Fruit fly (Drosophila melanogaster) whole organism: ENCODE results near the gene CG44158.

Experiments used
- CG8478 ChIP-seq: fragments of >200 bp; optimal IDR thresholded peaks from 2 replicates; lab custom pipeline; 2018; ENCODE audit warnings: inconsistent platforms
- Dll ChIP-seq: fragments of >200 bp; optimal IDR thresholded peaks from 2 replicates; lab custom pipeline; 2017
- EcR ChIP-seq, 2 experiments: fragments of >200 bp; optimal IDR thresholded peaks; 2 replicates each; lab custom pipeline; 2017; ENCODE audit warnings: missing biosample characterization in 2 of 2, missing genetic modification characterization in 2 of 2, missing genetic modification reagents in 2 of 2
- pan ChIP-seq: fragments of >200 bp; optimal IDR thresholded peaks from 2 replicates; lab custom pipeline; 2017
- psq ChIP-seq: fragments of >200 bp; optimal IDR thresholded peaks from 2 replicates; lab custom pipeline; 2017
- usp ChIP-seq: fragments of >200 bp; optimal IDR thresholded peaks from 2 replicates; lab custom pipeline; 2017; ENCODE audit warnings: missing biosample characterization, missing genetic modification characterization, mixed read lengths

The CG44158 gene

DNA sequence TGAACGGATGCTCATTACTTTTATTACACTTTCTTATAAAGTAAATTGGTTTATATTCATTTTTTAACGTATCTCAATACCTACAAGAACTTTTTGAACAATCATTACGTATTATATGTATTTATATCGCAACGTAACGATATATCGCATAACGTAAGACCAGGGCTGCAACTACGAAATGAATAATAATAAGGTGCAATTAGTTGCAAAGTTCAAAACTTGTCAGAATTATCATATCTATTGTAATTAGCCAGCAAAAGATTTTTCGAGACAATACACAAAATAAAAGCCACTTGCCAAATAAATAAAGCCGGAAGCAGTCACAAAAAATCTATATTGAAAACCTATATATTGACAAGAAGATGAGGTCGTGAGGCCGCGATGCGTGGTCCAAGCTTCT, 6.7 kb downstream of the CG44158 start:
- TF ChIP-seq EcR (GFP tag; optimal IDR thresholded peaks at IDR 0.05; lab: Kevin White, UChicago) (no peak), CG8478 (lab: Kevin White, UChicago) (no peak), Dll (lab: Kevin White, UChicago) (no peak), usp (GFP tag; lab: Kevin White, UChicago) (no peak), pan (lab: Kevin White, UChicago) (no peak), psq (lab: Kevin White, UChicago) (no peak)

DNA sequence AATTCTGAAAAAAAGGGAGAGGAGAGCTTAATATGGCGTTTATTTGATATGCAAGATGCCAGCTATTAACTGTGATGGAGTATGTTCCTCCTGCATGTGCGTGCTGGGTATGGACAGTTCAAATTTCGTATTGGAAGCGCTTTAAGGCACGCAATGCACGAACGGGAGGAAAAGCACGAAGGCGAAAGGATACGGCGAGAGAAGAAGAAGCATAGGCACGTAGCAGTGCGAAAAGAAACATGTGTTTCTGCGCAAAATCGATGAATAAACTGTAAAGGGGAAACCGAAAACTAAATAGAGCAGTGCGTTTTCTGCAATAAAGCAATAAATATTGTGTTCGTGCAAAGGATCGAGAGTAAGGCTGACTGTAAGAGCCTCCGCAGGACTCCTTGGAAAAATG, 7.3 kb downstream of the CG44158 start, which contains the start of gene CG14314:
TSS of gene CG14314 (plus strand) at position 243 of the 400 bp plus-strand sequence.
- TF ChIP-seq Dll (lab: Kevin White, UChicago): no peak
- TF ChIP-seq EcR (GFP tag; optimal IDR thresholded peaks at IDR 0.05; lab: Kevin White, UChicago): no peak
- no peak for TF ChIP-seq CG8478 (lab: Kevin White, UChicago)
- TF ChIP-seq usp (GFP tag; lab: Kevin White, UChicago): no peak
- TF ChIP-seq psq (lab: Kevin White, UChicago): no peak
- TF ChIP-seq pan (lab: Kevin White, UChicago): no peak

DNA sequence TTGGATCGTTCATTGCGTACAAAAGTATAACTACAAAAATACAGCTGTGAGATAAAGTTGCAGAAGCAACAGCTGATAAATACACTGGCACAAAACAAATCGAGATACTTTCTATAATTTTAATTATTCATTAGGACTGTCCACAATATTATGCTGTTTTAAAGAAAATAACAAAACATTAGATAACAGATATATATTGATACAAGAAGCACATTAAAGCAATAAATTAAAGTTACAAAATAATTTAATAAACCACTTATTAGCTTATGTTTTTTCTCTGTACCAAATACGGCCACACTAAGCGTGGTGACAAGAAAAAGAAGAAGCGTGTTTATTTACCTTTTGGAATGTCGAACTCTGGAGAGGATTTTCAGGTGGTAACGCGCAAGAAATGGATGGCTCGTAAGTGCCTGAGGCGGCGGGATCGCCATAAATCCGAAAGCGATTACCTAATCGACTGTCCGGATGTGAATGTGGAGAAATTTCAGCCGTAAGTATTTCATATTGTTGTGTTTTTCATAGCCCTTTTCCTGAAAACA, 11.7 kb downstream of the CG44158 start, which contains the start of the genes CG7988 and CG7183:
TSS of gene CG7988 (plus strand) at position 316 of the 539 bp plus-strand sequence.
TSS of gene CG7183 (minus strand) at position 489 of the 539 bp plus-strand sequence.
- no peak for TF ChIP-seq psq (lab: Kevin White, UChicago)
- no peak for TF ChIP-seq EcR (GFP tag; optimal IDR thresholded peaks at IDR 0.05; lab: Kevin White, UChicago)
- TF ChIP-seq pan (lab: Kevin White, UChicago): no peak
- TF ChIP-seq usp (GFP tag; lab: Kevin White, UChicago): no peak
- TF ChIP-seq Dll (lab: Kevin White, UChicago): no peak
- TF ChIP-seq CG8478 (lab: Kevin White, UChicago): no peak

DNA sequence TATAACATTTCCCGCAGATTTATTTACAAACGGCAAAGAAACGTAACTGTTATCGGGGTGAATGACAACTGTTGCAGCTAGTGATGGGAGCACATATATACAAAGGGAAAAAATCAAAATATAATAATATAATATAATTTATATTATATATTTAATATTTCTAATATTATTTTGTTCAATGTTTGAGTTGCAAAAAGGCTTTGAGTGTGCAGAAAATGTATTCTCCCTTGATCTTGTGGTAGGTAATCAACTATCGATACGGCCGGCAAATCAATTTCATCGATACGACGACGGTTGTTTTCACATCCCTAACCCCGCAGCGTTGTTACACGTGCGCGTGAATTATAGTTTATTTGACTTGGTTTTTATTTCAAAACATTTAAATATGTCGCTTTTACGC, 14.9 kb downstream of the CG44158 start, which contains the start of the genes mTerf5 and Non3:
TSS of gene mTerf5 (minus strand) at position 249 of the 400 bp plus-strand sequence.
TSS of gene Non3 (plus strand) at position 289 of the 400 bp plus-strand sequence.
- TF ChIP-seq EcR (GFP tag; optimal IDR thresholded peaks at IDR 0.05; lab: Kevin White, UChicago): no peak
- no peak for TF ChIP-seq usp (GFP tag; lab: Kevin White, UChicago)
- no peak for TF ChIP-seq psq (lab: Kevin White, UChicago)
- TF ChIP-seq CG8478 (lab: Kevin White, UChicago): no peak

DNA sequence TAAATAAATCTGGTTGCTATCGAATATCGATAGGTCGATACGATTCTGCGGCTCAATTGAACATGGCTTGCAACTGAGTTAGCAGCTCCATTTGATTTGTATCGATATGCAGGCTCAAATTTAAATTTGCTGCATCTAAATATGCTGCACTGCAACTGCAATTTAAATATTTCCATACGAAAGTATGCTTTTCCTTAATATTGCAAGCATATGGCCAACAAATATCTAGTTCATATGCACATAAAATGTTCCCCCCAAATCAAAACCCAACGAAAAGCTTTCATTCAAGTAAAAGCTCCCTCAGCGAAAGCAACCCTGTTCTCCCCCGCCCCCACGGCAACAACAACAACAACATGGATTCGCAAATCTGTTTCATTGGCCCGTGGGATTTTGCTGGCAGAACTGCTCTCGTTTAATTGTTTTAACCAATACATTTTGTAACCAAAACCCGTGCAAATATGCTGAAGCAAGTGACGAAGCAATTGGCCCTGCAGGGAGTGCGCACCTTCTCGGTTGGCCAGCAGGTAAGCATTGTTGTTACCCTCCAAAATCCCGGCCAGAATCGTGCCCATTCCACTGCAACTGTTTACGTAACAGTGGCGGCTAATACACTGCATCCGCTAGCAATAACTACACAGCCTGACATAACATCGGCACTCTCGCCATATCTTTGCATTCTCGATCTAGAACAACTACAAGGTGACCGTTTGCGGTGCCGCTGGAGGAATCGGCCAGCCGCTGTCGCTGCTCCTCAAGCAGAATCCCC, 17.6 kb downstream of the CG44158 start, which contains the start of the genes CG7168 and Mdh2:
TSS of gene CG7168 (minus strand) at position 40 of the 766 bp plus-strand sequence.
TSS of gene Mdh2 (plus strand) at position 354 of the 766 bp plus-strand sequence.
- TF ChIP-seq usp (GFP tag; lab: Kevin White, UChicago) (no peak), EcR (GFP tag; optimal IDR thresholded peaks at IDR 0.05; lab: Kevin White, UChicago) (no peak), psq (lab: Kevin White, UChicago) (no peak), Dll (lab: Kevin White, UChicago) (no peak), CG8478 (lab: Kevin White, UChicago) (no peak)

DNA sequence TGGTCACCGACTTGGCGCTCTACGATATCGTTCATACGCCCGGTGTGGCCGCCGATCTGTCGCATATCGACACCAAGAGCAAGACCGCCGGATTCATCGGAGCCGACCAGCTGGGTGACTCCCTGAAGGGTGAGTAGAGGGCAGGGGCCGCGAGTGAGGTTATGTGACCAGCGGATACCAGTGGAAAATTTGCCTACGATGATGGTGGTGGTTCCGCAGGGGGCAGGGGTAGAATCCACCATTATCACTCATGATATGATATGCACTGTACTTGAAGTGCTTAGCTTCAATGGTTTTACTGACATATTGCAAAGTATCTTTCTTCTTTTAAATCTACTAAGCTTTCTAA, 18.2 kb downstream of the CG44158 start:
- TF ChIP-seq pan (lab: Kevin White, UChicago): no peak
- no peak for TF ChIP-seq CG8478 (lab: Kevin White, UChicago)
- no peak for TF ChIP-seq EcR (GFP tag; optimal IDR thresholded peaks at IDR 0.05; lab: Kevin White, UChicago)
- TF ChIP-seq Dll (lab: Kevin White, UChicago): no peak
- no peak for TF ChIP-seq usp (GFP tag; lab: Kevin White, UChicago)
- TF ChIP-seq psq (lab: Kevin White, UChicago): no peak

DNA sequence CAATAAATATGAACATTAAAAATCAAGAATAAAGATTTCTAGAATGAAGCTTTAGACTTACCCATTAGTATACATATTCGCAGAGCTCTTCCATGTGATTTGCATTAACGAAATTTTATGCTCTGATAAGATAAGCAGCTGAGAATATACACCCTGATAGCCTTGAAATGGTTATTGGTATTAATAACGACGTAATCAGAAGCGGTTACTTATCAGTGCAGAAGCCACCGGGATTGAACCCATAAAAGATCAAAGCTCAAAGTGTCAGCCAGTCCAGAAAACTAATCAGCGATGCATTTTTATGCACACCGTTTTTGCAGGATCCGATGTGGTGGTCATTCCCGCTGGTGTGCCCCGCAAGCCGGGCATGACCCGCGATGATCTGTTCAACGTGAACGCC, 18.8 kb downstream of the CG44158 start:
- no peak for TF ChIP-seq psq (lab: Kevin White, UChicago)
- TF ChIP-seq pan (lab: Kevin White, UChicago): no peak
- no peak for TF ChIP-seq Dll (lab: Kevin White, UChicago)
- no peak for TF ChIP-seq EcR (GFP tag; optimal IDR thresholded peaks at IDR 0.05; lab: Kevin White, UChicago)
- no peak for TF ChIP-seq CG8478 (lab: Kevin White, UChicago)
- TF ChIP-seq usp (GFP tag; lab: Kevin White, UChicago): no peak

DNA sequence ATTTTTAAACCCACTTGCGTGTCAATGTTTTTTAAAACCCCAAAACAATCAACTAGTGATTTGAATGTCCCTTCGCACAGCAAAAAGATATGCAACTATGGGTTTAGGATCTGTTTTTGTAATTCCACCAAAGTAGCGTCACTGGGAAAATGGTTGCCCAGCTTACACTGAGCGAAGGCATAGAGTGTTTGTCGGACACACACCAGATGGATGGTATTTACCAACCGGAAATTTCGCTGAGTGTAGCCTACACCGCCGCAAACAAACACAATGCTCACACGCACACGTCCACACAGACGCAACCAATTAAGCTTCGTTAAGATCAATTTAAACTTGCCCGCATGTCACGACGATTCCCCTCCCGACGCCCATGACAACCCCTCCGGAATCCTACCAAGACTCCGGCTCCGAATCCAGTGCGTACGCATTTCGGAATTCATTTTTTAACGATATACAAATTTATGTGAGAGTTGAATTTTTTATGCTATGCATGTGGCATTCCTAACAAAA, 20.2 kb downstream of the CG44158 start:
- no peak for TF ChIP-seq CG8478 (lab: Kevin White, UChicago)
- TF ChIP-seq psq (lab: Kevin White, UChicago): no peak

DNA sequence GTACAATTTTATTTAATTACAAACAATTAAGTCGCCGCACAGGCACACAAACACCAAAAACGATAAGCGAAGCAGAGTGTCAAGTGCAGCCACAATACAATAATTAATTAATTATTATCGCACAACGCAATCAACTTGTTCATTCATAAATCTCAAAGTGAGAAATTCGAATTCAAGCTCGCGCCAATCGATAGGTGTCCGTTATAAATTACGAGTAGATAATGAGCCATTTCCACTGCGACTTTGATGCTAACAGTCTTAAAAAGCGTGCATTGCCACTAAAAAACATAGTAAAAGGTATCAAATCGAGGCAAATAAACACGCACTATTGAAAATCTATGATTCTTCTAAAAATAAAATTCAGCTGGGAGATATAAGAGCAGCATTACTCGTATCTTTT, 21.6 kb downstream of the CG44158 start:
- TF ChIP-seq psq (lab: Kevin White, UChicago): no peak

DNA sequence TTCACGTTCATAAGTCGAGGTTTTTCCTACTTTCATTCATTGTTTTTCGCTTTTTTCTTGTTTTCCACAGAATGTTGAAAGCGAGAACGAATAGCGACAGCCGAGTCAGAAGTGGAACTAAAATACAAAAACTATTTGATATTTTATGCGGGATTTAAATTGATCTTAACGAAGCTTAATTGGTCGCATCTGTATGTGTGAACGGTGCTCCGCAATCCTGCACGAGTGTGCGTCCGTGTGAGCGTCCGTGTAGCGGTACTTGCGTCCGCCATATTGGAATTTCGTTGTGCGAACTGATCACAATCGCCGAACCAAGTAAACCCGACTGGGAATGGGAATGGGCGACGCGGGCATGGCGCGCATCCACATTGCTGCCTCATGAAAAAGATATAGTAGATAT, 23.6 kb downstream of the CG44158 start:
- no peak for TF ChIP-seq EcR (GFP tag; optimal IDR thresholded peaks at IDR 0.05; lab: Kevin White, UChicago)
- TF ChIP-seq Dll (lab: Kevin White, UChicago): no peak
- no peak for TF ChIP-seq pan (lab: Kevin White, UChicago)
- TF ChIP-seq usp (GFP tag; lab: Kevin White, UChicago): no peak
- TF ChIP-seq CG8478 (lab: Kevin White, UChicago): no peak
- no peak for TF ChIP-seq psq (lab: Kevin White, UChicago)

DNA sequence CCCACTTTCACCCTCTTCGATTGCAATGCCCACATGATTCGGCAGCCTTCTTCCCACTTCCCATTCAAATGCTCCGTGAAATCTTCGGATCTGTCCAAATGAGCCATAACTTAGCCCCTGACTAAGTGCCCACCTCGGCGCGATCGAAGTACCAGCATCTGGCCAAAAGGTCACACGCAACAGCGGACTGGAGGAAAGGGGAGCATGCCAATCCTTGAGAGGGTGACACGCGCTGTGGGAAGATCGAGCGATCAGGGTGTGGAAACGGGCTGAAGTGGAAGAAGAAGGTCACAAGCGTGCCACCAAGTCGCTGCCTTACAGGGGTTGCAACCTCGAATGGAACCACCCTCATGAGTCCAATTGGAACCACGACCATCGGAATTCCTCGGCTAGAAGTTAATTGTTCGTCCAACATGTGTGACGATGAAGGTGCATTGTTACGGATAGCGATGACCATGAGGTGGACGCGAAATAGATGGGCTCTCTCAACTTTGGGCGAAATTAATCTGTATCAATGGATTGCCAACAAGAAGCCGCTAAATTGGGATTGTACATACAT, 26.2 kb downstream of the CG44158 start:
- TF ChIP-seq psq (lab: Kevin White, UChicago) (no peak), CG8478 (lab: Kevin White, UChicago) (no peak), Dll (lab: Kevin White, UChicago) (no peak), pan (lab: Kevin White, UChicago) (no peak), usp (GFP tag; lab: Kevin White, UChicago) (no peak), EcR (GFP tag; optimal IDR thresholded peaks at IDR 0.05; lab: Kevin White, UChicago) (no peak)
